Fruit fly (Drosophila melanogaster) whole organism, embryonic: Measurements from ENCODE around the gene CG8563.

Experiments used
- Asciz ChIP-seq: fragments of 200-800 bp; sonication (Bioruptor generic); optimal IDR thresholded peaks from 2 replicates; lab custom pipeline; 2017; ENCODE audit warnings: missing biosample characterization, mild to moderate bottlenecking, missing genetic modification characterization, missing genetic modification reagents
- Atf-2 ChIP-seq: fragments of 200-800 bp; sonication (Bioruptor generic); optimal IDR thresholded peaks from 2 replicates; lab custom pipeline; 2016; ENCODE audit warnings: missing biosample characterization, missing genetic modification characterization
- B-H2 ChIP-seq: fragments of 200-800 bp; sonication (Bioruptor generic); optimal IDR thresholded peaks from 2 replicates; lab custom pipeline; 2018; ENCODE audit warnings: missing biosample characterization, mild to moderate bottlenecking, missing genetic modification characterization
- Bdp1 ChIP-seq: fragments of 200-800 bp; sonication (Bioruptor generic); optimal IDR thresholded peaks from 3 replicates; lab custom pipeline; 2016; ENCODE audit warnings: missing biosample characterization, missing genetic modification characterization
- CG10543 ChIP-seq: fragments of 200-800 bp; sonication (Bioruptor generic); optimal IDR thresholded peaks from 3 replicates; lab custom pipeline; 2017; ENCODE audit warnings: missing biosample characterization, mild to moderate bottlenecking, missing genetic modification characterization, moderate library complexity
- CG12769 ChIP-seq: fragments of 200-800 bp; sonication (Bioruptor generic); optimal IDR thresholded peaks from 2 replicates; lab custom pipeline; 2019; ENCODE audit warnings: missing biosample characterization, mild to moderate bottlenecking, missing genetic modification characterization, moderate library complexity
- CG13123 ChIP-seq: fragments of 200-800 bp; sonication (Bioruptor generic); optimal IDR thresholded peaks from 2 replicates; lab custom pipeline; 2016; ENCODE audit warnings: missing biosample characterization, missing genetic modification characterization
- CG13424 ChIP-seq: fragments of 200-800 bp; sonication (Bioruptor generic); optimal IDR thresholded peaks from 2 replicates; lab custom pipeline; 2019; ENCODE audit warnings: missing biosample characterization, mild to moderate bottlenecking, missing genetic modification characterization, moderate library complexity
- CG13775 ChIP-seq: fragments of 200-800 bp; sonication (Bioruptor generic); optimal IDR thresholded peaks from 3 replicates; lab custom pipeline; 2017; ENCODE audit warnings: missing biosample characterization, mild to moderate bottlenecking, missing genetic modification characterization
- CG16815 ChIP-seq: fragments of 200-800 bp; sonication (Bioruptor generic); optimal IDR thresholded peaks from 3 replicates; lab custom pipeline; 2017; ENCODE audit warnings: missing biosample characterization, mild to moderate bottlenecking, missing genetic modification characterization
- CG17612 ChIP-seq: fragments of 200-800 bp; sonication (Bioruptor generic); IDR thresholded peaks from 2 replicates; pipeline ENCODE4 v1.3.6; 2022; ENCODE audit warnings: missing biosample characterization, missing genetic modification characterization
- CG18011 ChIP-seq: fragments of 200-800 bp; sonication (Bioruptor generic); optimal IDR thresholded peaks from 2 replicates; lab custom pipeline; 2017; ENCODE audit warnings: missing biosample characterization, missing genetic modification characterization, mild to moderate bottlenecking, moderate library complexity, missing genotype
- CG2116 ChIP-seq: fragments of 200-800 bp; sonication (Bioruptor generic); optimal IDR thresholded peaks from 3 replicates; lab custom pipeline; 2018; ENCODE audit warnings: missing biosample characterization, mild to moderate bottlenecking, missing genetic modification characterization
- CG3838 ChIP-seq: fragments of 200-800 bp; sonication (Bioruptor generic); optimal IDR thresholded peaks from 3 replicates; lab custom pipeline; 2016; ENCODE audit warnings: missing biosample characterization, missing genetic modification characterization
- CG3995 ChIP-seq: fragments of 200-800 bp; sonication (Bioruptor generic); optimal IDR thresholded peaks from 3 replicates; lab custom pipeline; 2016; ENCODE audit warnings: missing biosample characterization, missing genetic modification characterization
- CG4404 ChIP-seq: fragments of 200-800 bp; sonication (Bioruptor generic); IDR thresholded peaks from 2 replicates; pipeline ENCODE4 v1.3.6; 2022; ENCODE audit warnings: missing biosample characterization, missing genetic modification characterization
- CG5180 ChIP-seq: fragments of 200-800 bp; sonication (Bioruptor generic); optimal IDR thresholded peaks from 3 replicates; lab custom pipeline; 2017; ENCODE audit warnings: missing biosample characterization, missing genetic modification characterization, mild to moderate bottlenecking, moderate library complexity, missing genetic modification reagents
- CG5245 ChIP-seq: fragments of 200-800 bp; sonication (Bioruptor generic); optimal IDR thresholded peaks from 3 replicates; lab custom pipeline; 2016; ENCODE audit warnings: missing biosample characterization, missing genetic modification characterization
- CG6654 ChIP-seq: fragments of 200-800 bp; sonication (Bioruptor generic); optimal IDR thresholded peaks from 2 replicates; lab custom pipeline; 2017; ENCODE audit warnings: missing biosample characterization, mild to moderate bottlenecking, missing genetic modification characterization
- CG8924 ChIP-seq: fragments of 200-800 bp; optimal IDR thresholded peaks from 3 replicates; lab custom pipeline; 2019; ENCODE audit warnings: missing biosample characterization, mild to moderate bottlenecking, missing genetic modification characterization, moderate library complexity
- CG8944 ChIP-seq: fragments of 200-800 bp; sonication (Bioruptor generic); optimal IDR thresholded peaks from 3 replicates; lab custom pipeline; 2016; ENCODE audit warnings: missing biosample characterization, missing genetic modification characterization
- Chrac-16 ChIP-seq: fragments of 200-800 bp; sonication (Bioruptor generic); optimal IDR thresholded peaks from 3 replicates; lab custom pipeline; 2016; ENCODE audit warnings: missing biosample characterization, missing genetic modification characterization
- CkIIα-i1 ChIP-seq: fragments of 200-800 bp; sonication (Bioruptor generic); IDR thresholded peaks from 2 replicates; pipeline ENCODE4 v1.3.6; 2022; ENCODE audit warnings: missing biosample characterization, missing genetic modification characterization
- Fer3 ChIP-seq: fragments of 200-800 bp; sonication (Bioruptor generic); optimal IDR thresholded peaks from 2 replicates; lab custom pipeline; 2018; ENCODE audit warnings: missing biosample characterization, mild to moderate bottlenecking, missing genetic modification characterization, moderate library complexity
- Lpt ChIP-seq: fragments of >200 bp; optimal IDR thresholded peaks from 2 replicates; lab custom pipeline; 2018; ENCODE audit warnings: missing biosample characterization, missing genetic modification characterization
- Myb ChIP-seq: fragments of 200-800 bp; sonication (Bioruptor generic); optimal IDR thresholded peaks from 2 replicates; lab custom pipeline; 2016; ENCODE audit warnings: missing biosample characterization, missing genetic modification characterization
- NFAT ChIP-seq: fragments of 200-800 bp; sonication (Bioruptor generic); IDR thresholded peaks from 2 replicates; pipeline ENCODE4 v1.3.6; 2022; ENCODE audit warnings: missing biosample characterization, missing genetic modification characterization
- Nf-YC ChIP-seq: fragments of 200-800 bp; optimal IDR thresholded peaks from 3 replicates; lab custom pipeline; 2019; ENCODE audit warnings: missing biosample characterization, mild to moderate bottlenecking, missing genetic modification characterization, moderate library complexity
- Pdp1 ChIP-seq, 2 experiments: fragments of 200-800 bp; sonication (Bioruptor generic); optimal IDR thresholded peaks; 3 replicates each; lab custom pipeline; 2016; ENCODE audit warnings: missing biosample characterization in 2 of 2, missing genetic modification characterization in 2 of 2, mild to moderate bottlenecking in 1 of 2, moderate library complexity in 1 of 2
- Xrp1 ChIP-seq: fragments of 200-800 bp; sonication (Bioruptor generic); IDR thresholded peaks from 2 replicates; pipeline ENCODE4 v1.3.6; 2022; ENCODE audit warnings: missing biosample characterization, missing genetic modification characterization
- ash1 ChIP-seq: fragments of 200-800 bp; sonication (Bioruptor generic); optimal IDR thresholded peaks from 2 replicates; lab custom pipeline; 2018; ENCODE audit warnings: missing biosample characterization, mild to moderate bottlenecking, missing genetic modification characterization
- cato ChIP-seq: fragments of 200-800 bp; sonication (Bioruptor generic); optimal IDR thresholded peaks from 2 replicates; lab custom pipeline; 2016; ENCODE audit warnings: missing biosample characterization, missing genetic modification characterization, borderline replicate concordance
- chinmo ChIP-seq: fragments of 200-800 bp; sonication (Bioruptor generic); IDR thresholded peaks from 4 replicates; pipeline ENCODE4 v1.3.6; 2022; ENCODE audit warnings: missing biosample characterization, missing genetic modification characterization; ENCODE audit not compliant: partially characterized antibody
- crp ChIP-seq, 2 experiments: fragments of 200-800 bp; sonication (Bioruptor generic); optimal IDR thresholded peaks; 2 replicates in 1 of 2; 3 replicates in 1 of 2; lab custom pipeline; 2017; ENCODE audit warnings: missing biosample characterization in 2 of 2, missing genetic modification characterization in 2 of 2, mild to moderate bottlenecking in 1 of 2, moderate library complexity in 1 of 2
- ems ChIP-seq: fragments of 200-800 bp; sonication (Bioruptor generic); optimal IDR thresholded peaks from 3 replicates; lab custom pipeline; 2016; ENCODE audit warnings: missing biosample characterization, missing genetic modification characterization
- gem ChIP-seq: fragments of 200-800 bp; sonication (Bioruptor generic); optimal IDR thresholded peaks from 2 replicates; lab custom pipeline; 2019; ENCODE audit warnings: missing biosample characterization, mild to moderate bottlenecking, missing genetic modification characterization, moderate library complexity
- hb ChIP-seq: fragments of 200-800 bp; sonication (Bioruptor generic); IDR thresholded peaks from 3 replicates; pipeline ENCODE4 v1.3.6; 2022; ENCODE audit warnings: missing biosample characterization, missing genetic modification characterization; ENCODE audit not compliant: partially characterized antibody
- jumu ChIP-seq: fragments of 200-800 bp; sonication (Bioruptor generic); optimal IDR thresholded peaks from 3 replicates; lab custom pipeline; 2016; ENCODE audit warnings: missing biosample characterization, missing genetic modification characterization
- kah ChIP-seq: fragments of 200-800 bp; sonication (Bioruptor generic); optimal IDR thresholded peaks from 2 replicates; lab custom pipeline; 2018; ENCODE audit warnings: missing biosample characterization, mild to moderate bottlenecking, missing genetic modification characterization
- lbe ChIP-seq: fragments of 200-800 bp; sonication (Bioruptor generic); optimal IDR thresholded peaks from 2 replicates; lab custom pipeline; 2016; ENCODE audit warnings: missing biosample characterization, mild to moderate bottlenecking, missing genetic modification characterization
- odd ChIP-seq: fragments of 200-800 bp; sonication (Bioruptor generic); optimal IDR thresholded peaks from 2 replicates; lab custom pipeline; 2017; ENCODE audit warnings: missing biosample characterization, mild to moderate bottlenecking, missing genetic modification characterization
- org-1 ChIP-seq: fragments of 200-800 bp; sonication (Bioruptor generic); optimal IDR thresholded peaks from 2 replicates; lab custom pipeline; 2017; ENCODE audit warnings: missing biosample characterization, missing genetic modification characterization
- ro ChIP-seq: fragments of 200-800 bp; sonication (Bioruptor generic); IDR thresholded peaks from 2 replicates; pipeline ENCODE4 v1.3.6; 2022; ENCODE audit warnings: missing biosample characterization, missing genetic modification characterization
- sc ChIP-seq, 3 experiments: fragments of >200 bp in 2 of 3; fragments of 200-800 bp in 1 of 3; sonication (Bioruptor generic) in 1 of 3; optimal IDR thresholded peaks; 2 replicates in 2 of 3; 3 replicates in 1 of 3; lab custom pipeline; 2017; ENCODE audit warnings: mild to moderate bottlenecking in 1 of 3, missing biosample characterization in 1 of 3, missing genetic modification characterization in 1 of 3, missing genetic modification reagents in 1 of 3
- shn ChIP-seq: fragments of 200-800 bp; sonication (Bioruptor generic); optimal IDR thresholded peaks from 3 replicates; lab custom pipeline; 2016; ENCODE audit warnings: missing biosample characterization, missing genetic modification characterization
- slbo ChIP-seq: fragments of 200-800 bp; sonication (Bioruptor generic); IDR thresholded peaks from 2 replicates; pipeline ENCODE4 v1.3.6; 2022; ENCODE audit warnings: missing biosample characterization, missing genetic modification characterization
- ssp ChIP-seq: fragments of 200-800 bp; sonication (Bioruptor generic); IDR thresholded peaks from 2 replicates; pipeline ENCODE4 v1.3.6; 2022; ENCODE audit warnings: missing biosample characterization, missing genetic modification characterization
- zfh2 ChIP-seq: fragments of 200-800 bp; sonication (Bioruptor generic); optimal IDR thresholded peaks from 2 replicates; lab custom pipeline; 2016; ENCODE audit warnings: missing biosample characterization, missing genetic modification characterization

The CG8563 gene

DNA sequence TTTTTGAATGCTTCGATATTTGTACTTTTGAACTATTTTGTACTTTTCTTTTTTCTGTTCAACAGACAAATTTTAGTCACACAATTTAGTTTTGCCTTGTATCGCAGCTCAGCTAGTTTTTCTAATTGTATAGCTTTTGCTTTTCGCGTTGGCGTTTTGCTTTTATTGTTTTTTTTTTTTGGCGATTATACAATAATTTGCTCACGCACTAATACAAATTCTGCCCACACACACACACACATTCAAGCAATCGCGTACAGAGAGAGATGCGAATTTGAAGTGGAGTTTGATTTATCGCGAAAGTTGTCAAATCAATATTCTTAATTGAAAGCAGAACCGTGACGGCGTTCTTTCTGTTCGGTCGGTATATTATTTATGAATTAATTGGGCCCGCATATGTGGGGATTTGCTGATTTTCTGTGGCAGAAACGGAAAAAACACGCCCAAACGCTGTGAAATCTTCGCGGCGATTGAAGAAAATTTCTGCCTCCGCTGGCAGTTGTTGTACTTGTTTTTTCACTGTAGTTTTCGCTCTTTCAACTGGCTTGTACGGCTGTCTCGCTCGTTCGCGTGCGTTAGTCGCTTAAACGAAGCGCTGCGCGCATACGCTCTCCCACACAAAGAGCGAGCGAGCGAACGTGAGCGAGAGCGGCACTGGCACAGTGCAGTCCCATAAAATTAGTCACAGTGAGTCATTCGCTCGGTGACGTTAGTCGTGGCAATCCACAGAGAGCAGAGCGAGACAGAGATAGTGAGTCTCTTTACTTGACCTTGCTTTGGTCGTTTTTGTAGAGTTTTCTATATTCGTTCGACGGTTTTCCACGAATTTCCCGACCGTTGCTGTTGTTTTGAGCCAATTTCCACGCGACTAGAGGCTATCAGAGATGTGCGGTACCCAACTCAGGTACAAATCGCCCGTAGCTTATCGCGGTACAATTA lies 44.4 kb downstream of the CG8563 start, which contains the start of gene Rac2 (continued):
- 0 out of 2 replicates have a peak, but pooled peaks have one; percentile 33 for TF ChIP-seq slbo (GFP tag; lab: Robert Waterston, UW)
- TF ChIP-seq CG17612 = no peak
- 0 out of 2 replicates have a peak, but pooled peaks have one; percentile 24 for TF ChIP-seq CG4404
- TF ChIP-seq sc (optimal IDR thresholded peaks at IDR 0.05; lab: Kevin White, UChicago) = no peak
- TF ChIP-seq sc (GFP tag; optimal IDR thresholded peaks at IDR 0.05; lab: Kevin White, UChicago) = no peak
- TF ChIP-seq B-H2 (GFP tag; lab: Kevin White, UChicago) = peak; percentile 9
- peak; percentile 67 for TF ChIP-seq CG10543 (GFP tag; lab: Kevin White, UChicago)
- no peak for TF ChIP-seq cato (GFP tag; lab: Kevin White, UChicago)
- no peak for TF ChIP-seq hb (GFP tag; lab: Robert Waterston, UW)
- TF ChIP-seq ssp (GFP tag; lab: Robert Waterston, UW) = no peak
- no peak for TF ChIP-seq CkIIα-i1
- no peak for TF ChIP-seq CG3995 (GFP tag; lab: Kevin White, UChicago)
- TF ChIP-seq Xrp1 (GFP tag; lab: Robert Waterston, UW) = peak; percentile 40; the same call in 1 of the 2 replicates
- TF ChIP-seq Asciz (GFP tag; lab: Kevin White, UChicago) = no peak
- TF ChIP-seq CG13123 = no peak
- TF ChIP-seq chinmo (GFP tag; lab: Robert Waterston, UW) = peak; percentile 86; the same call in 2 of the 4 replicates
- no peak for TF ChIP-seq CG5180 (GFP tag; lab: Kevin White, UChicago)
- no peak for TF ChIP-seq CG5245 (GFP tag; lab: Kevin White, UChicago)
- no peak for TF ChIP-seq Lpt (GFP tag; lab: Kevin White, UChicago)
- TF ChIP-seq Bdp1 (GFP tag; lab: Kevin White, UChicago) = no peak
- TF ChIP-seq gem (tag; lab: Kevin White, UChicago) = peak; percentile 2
- TF ChIP-seq ro (GFP tag; lab: Robert Waterston, UW) = no peak
- peak; percentile 22 for TF ChIP-seq odd (GFP tag; lab: Kevin White, UChicago)
- TF ChIP-seq Atf-2 (GFP tag; lab: Kevin White, UChicago) = no peak
- no peak for TF ChIP-seq ems
- no peak for TF ChIP-seq Chrac-16
- TF ChIP-seq CG13424 (tag; lab: Kevin White, UChicago) = no peak
- no peak for TF ChIP-seq CG3838
- no peak for TF ChIP-seq CG13775 (GFP tag; lab: Kevin White, UChicago)
- TF ChIP-seq lbe = no peak
- TF ChIP-seq crp (GFP tag; optimal IDR thresholded peaks at IDR 0.05; lab: Kevin White, UChicago) = no peak
- TF ChIP-seq CG8924 = peak; percentile 13
- no peak for TF ChIP-seq CG16815
- TF ChIP-seq CG18011 (GFP tag; lab: Kevin White, UChicago) = no peak
- TF ChIP-seq kah (GFP tag; lab: Kevin White, UChicago) = peak; percentile 23
- peak; percentile 85 for TF ChIP-seq shn
- TF ChIP-seq org-1 (GFP tag; lab: Kevin White, UChicago) = no peak
- TF ChIP-seq CG12769 = peak; percentile 52
- TF ChIP-seq CG8944 (GFP tag; lab: Kevin White, UChicago) = no peak
- no peak for TF ChIP-seq CG2116 (GFP tag; lab: Kevin White, UChicago)
- no peak for TF ChIP-seq Fer3 (tag; lab: Kevin White, UChicago)
- peak; percentile 44 for TF ChIP-seq Nf-YC (tag; lab: Kevin White, UChicago)
- no peak for TF ChIP-seq ash1
- TF ChIP-seq CG6654 (GFP tag; lab: Kevin White, UChicago) = no peak
- TF ChIP-seq Myb = no peak
- peak in 1 of 2 experiments; percentile 96 for TF ChIP-seq Pdp1 (GFP tag; optimal IDR thresholded peaks at IDR 0.05; lab: Kevin White, UChicago)
- no peak for TF ChIP-seq jumu (GFP tag; lab: Kevin White, UChicago)
- TF ChIP-seq NFAT (GFP tag; lab: Robert Waterston, UW) = no peak
- TF ChIP-seq zfh2 (GFP tag; lab: Kevin White, UChicago) = no peak
